Fruit fly (Drosophila melanogaster): ENCODE measurements around the gene Cpsf6.
A peak's percentile ranks its signal among the peaks of the same experiment; 100 is the strongest.

The Cpsf6 gene

DNA sequence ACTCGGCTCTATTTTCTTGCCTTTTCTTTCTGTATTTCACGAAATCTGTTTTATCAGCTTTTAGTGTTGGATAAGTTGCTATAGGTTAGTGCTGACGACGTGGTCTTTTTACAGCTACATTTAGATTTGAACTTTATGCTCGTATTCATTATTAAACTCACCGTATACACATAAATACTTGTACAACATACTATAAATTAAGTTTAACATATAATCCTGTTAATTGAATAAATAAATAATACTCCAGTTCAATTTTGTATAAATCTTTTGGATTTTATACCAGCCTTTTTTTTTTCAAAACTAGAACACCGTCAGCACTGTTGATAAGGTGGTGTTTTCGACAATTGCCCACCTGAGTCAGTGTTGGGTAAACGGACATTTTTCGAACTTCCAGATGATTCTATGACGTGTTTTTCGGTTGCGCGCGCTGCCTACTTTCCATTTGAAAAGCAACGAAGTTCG lies 6.4 kb downstream of the Cpsf6 start, which contains the start of gene BI-1 (continued):
- TF ChIP-seq dsx (GFP tag; optimal IDR thresholded peaks at IDR 0.05; ENCODE audit: poor library complexity, severe bottlenecking) (peak; percentile 67), CG6808 (GFP tag; optimal IDR thresholded peaks at IDR 0.05) (peak; percentile 52), CG8119 (GFP tag; IDR thresholded peaks at IDR 0.05) (peak; percentile 22; the same call in 1 of the 3 replicates)

DNA sequence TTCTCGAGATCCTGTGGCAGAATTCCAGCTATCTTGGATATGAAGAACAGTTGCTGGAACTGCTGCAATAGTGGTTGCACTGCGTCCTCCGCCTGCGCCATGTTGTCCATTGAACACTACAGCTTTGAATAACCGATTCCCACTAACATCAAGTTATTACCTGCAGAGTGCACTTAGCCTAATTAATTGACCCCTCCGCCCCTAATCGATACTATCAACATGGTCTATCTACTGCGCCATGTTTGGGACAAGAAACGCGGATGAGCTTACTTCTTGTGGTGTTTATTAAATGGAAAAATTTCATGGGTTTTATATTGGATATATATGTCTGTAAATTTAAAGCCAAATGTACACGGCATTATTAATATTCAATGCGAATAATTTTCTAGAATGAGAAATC lies 8.4 kb downstream of the Cpsf6 start, which contains the start of gene Gr66a:
Gr66a (minus strand) TSS at position 101 of the 400 bp plus-strand sequence.
- TF ChIP-seq salr (GFP tag; optimal IDR thresholded peaks at IDR 0.05) (no peak), topi (GFP tag; optimal IDR thresholded peaks at IDR 0.05) (no peak), CG11294 (GFP tag; IDR thresholded peaks at IDR 0.05) (no peak), CG8319 (GFP tag; optimal IDR thresholded peaks at IDR 0.05) (no peak), ss (GFP tag; optimal IDR thresholded peaks at IDR 0.05) (no peak)

DNA sequence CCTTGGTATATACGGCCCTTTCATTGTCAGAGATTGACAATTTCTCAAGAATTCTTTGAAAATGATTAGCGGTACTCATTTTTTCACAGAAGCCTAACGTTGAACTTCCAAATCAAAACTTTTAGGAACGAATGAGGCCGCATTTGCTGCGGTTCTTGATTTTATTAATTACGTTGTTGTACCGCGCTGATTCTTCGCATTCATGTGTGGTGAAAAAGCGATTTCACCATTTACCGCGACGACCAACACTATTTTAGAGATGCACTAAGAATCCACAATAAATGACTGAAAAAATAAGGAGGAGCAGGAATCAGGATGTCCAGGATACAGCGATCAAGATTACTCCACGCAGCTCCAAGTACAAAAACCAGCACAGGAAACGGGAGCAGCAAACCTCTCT lies 11.4 kb downstream of the Cpsf6 start, which contains the start of the genes CG7194 and Sbp2:
CG7194 (minus strand) TSS at position 148 of the 400 bp plus-strand sequence.
Sbp2 (plus strand) TSS at position 246 of the 400 bp plus-strand sequence.
- peak; percentile 45 for TF ChIP-seq dsx (GFP tag; optimal IDR thresholded peaks at IDR 0.05; ENCODE audit: poor library complexity, severe bottlenecking)
- TF ChIP-seq Sox14 (GFP tag; optimal IDR thresholded peaks at IDR 0.05): peak; percentile 75
- peak; percentile 37 for TF ChIP-seq esn (GFP tag; optimal IDR thresholded peaks at IDR 0.05)
- no peak for TF ChIP-seq CG11762 (GFP tag; optimal IDR thresholded peaks at IDR 0.05; ENCODE audit: insufficient read depth)
- TF ChIP-seq CG6854 (GFP tag; optimal IDR thresholded peaks at IDR 0.05): peak; percentile 9
- no peak for TF ChIP-seq CG9139 (GFP tag; optimal IDR thresholded peaks at IDR 0.05)
- peak; percentile 2 for TF ChIP-seq topi (GFP tag; optimal IDR thresholded peaks at IDR 0.05)
- TF ChIP-seq ss (GFP tag; optimal IDR thresholded peaks at IDR 0.05): peak in 1 of 2 experiments; percentile 43
- TF ChIP-seq Eip78C (GFP tag): peak; percentile 49

DNA sequence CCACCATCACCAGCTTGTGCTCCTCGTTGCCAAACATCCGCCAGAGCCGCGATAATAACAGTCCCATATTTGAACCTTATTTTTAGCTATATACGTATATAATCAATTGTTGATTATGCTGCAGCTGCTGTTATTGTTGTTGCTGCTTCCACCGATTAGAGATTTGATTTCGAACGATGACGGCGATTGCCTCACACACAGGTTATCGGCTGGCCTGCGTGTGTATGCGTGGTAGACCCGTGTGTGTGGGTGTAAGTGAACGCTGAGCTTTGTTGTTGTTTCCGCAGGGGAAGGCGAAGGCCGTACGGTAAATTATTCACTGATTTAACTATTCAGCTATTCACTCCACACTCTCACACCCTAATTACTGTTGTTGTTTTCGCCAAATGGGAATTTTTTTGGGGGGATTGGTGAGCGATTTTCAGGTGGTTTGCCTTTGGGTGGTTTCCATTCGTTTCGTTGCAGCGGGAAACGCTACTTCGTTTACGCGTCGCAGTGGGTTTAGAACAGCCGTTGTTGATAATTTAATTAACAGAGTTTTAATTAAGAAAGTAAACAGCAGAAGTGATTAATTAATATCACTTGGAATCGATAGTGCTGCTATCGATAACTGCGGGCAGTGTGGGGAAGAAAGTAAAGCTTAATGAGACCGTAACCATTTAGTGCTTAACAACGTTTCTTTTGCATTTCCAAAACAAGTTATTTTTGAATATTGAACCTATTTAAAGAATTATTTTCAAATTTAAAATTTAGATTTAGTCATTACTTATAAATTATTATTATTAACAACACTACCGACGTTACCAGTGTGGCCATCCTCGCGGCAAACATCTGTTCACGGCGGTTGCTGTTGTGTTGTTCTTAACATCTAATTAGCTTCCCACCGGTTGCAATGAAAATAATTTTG lies 15.8 kb downstream of the Cpsf6 start, which contains the start of the genes Arl5 and CG13671:
Arl5 (minus strand) TSS at position 616 of the 907 bp plus-strand sequence.
CG13671 (plus strand) TSS at position 841 of the 907 bp plus-strand sequence.
- TF ChIP-seq Ets21C (GFP tag; optimal IDR thresholded peaks at IDR 0.05) (no peak), Hr39 (GFP tag; optimal IDR thresholded peaks at IDR 0.05) (peak; percentile 72), topi (GFP tag; optimal IDR thresholded peaks at IDR 0.05) (peak; percentile 79), Met (GFP tag; optimal IDR thresholded peaks at IDR 0.05) (no peak), eg (GFP tag; IDR thresholded peaks at IDR 0.05) (no peak; the same call in 1 of the 3 replicates), Eip93F (GFP tag; optimal IDR thresholded peaks at IDR 0.05) (peak; percentile 58), CG10669 (GFP tag; optimal IDR thresholded peaks at IDR 0.05) (no peak), esn (GFP tag; optimal IDR thresholded peaks at IDR 0.05) (peak; percentile 83), acj6 (GFP tag; optimal IDR thresholded peaks at IDR 0.05) (peak; percentile 79), CG8319 (GFP tag; optimal IDR thresholded peaks at IDR 0.05) (peak; percentile 73), CG10631 (GFP tag; optimal IDR thresholded peaks at IDR 0.05) (peak; percentile 87), CG4318 (GFP tag; optimal IDR thresholded peaks at IDR 0.05) (no peak), fkh (GFP tag; optimal IDR thresholded peaks at IDR 0.05) (peak; percentile 92), CG6276 (GFP tag; optimal IDR thresholded peaks at IDR 0.05) (no peak), Hr4 (GFP tag; optimal IDR thresholded peaks at IDR 0.05) (peak; percentile 69), Sox14 (GFP tag; optimal IDR thresholded peaks at IDR 0.05) (peak; percentile 64), CG6163 (GFP tag; IDR thresholded peaks at IDR 0.05) (no peak; the same call in 1 of the 3 replicates), achi (GFP tag; optimal IDR thresholded peaks at IDR 0.05) (peak; percentile 74), svp (GFP tag) (no peak), Lpt (GFP tag; optimal IDR thresholded peaks at IDR 0.05) (peak; percentile 39), Blimp-1 (GFP tag; optimal IDR thresholded peaks at IDR 0.05) (no peak), cyc (GFP tag; optimal IDR thresholded peaks at IDR 0.05) (peak; percentile 72), pdm3 (GFP tag; optimal IDR thresholded peaks at IDR 0.05) (no peak), CG7368 (GFP tag; optimal IDR thresholded peaks at IDR 0.05) (no peak), CG16779 (tag; optimal IDR thresholded peaks at IDR 0.05) (no peak), fd85E (GFP tag; optimal IDR thresholded peaks at IDR 0.05) (no peak), fd59A (GFP tag; optimal IDR thresholded peaks at IDR 0.05) (peak; percentile 17), CG11294 (GFP tag; IDR thresholded peaks at IDR 0.05) (0 out of 2 replicates have a peak, but pooled peaks have one; percentile 48), Eip78C (GFP tag) (peak; percentile 91), Eip75B (GFP tag; optimal IDR thresholded peaks at IDR 0.05) (no peak), vri (GFP tag; optimal IDR thresholded peaks at IDR 0.05) (peak; percentile 59), CG3032 (tag; optimal IDR thresholded peaks at IDR 0.05) (peak; percentile 51), CG6854 (GFP tag; optimal IDR thresholded peaks at IDR 0.05) (no peak), CG15336 (GFP tag; IDR thresholded peaks at IDR 0.05) (peak; percentile 54; the same call in 1 of the 2 replicates)
